Worm (Caenorhabditis elegans): Measurements from ENCODE around the gene nol-6.

The nol-6 gene

DNA sequence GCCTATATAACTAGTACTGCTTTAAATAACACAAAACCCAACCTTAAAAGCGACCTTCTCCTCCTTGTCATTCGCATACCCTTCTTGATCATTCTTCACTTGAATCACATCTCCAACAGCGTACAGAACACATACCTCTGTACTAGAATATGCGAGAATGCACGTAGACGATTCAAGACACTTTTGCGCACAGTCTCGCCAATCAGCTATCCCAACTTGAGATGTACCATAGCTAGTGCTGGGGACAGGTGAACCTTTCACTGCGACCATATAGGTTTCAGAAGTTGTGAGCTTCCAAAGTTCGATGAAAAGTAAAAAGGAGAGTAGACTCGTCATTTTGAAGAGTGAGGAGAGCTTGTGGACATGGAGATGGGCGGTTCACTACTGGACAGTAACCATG lies 39.6 kb downstream of the nol-6 start, which contains the start of gene F54D12.8:
Gene F54D12.8 (minus strand): TSS at position 336 of the 400 bp plus-strand sequence.
- TF ChIP-seq flt-1 (GFP tag; IDR thresholded peaks at IDR 0.05) (no peak), tab-1 (GFP tag; IDR thresholded peaks at IDR 0.05) (no peak), cog-1 (tag; optimal IDR thresholded peaks at IDR 0.05) (no peak), ztf-29 (GFP tag; IDR thresholded peaks at IDR 0.05) (no peak), T22C8.4 (GFP tag; IDR thresholded peaks at IDR 0.05) (no peak), klf-2 (GFP tag; conservative IDR thresholded peaks at IDR 0.05) (no peak), med-1 (GFP tag; optimal IDR thresholded peaks at IDR 0.05; ENCODE audit: insufficient read depth) (no peak), ztf-23 (GFP tag; IDR thresholded peaks at IDR 0.05) (no peak), ref-1 (GFP tag; conservative IDR thresholded peaks at IDR 0.05) (no peak)

DNA sequence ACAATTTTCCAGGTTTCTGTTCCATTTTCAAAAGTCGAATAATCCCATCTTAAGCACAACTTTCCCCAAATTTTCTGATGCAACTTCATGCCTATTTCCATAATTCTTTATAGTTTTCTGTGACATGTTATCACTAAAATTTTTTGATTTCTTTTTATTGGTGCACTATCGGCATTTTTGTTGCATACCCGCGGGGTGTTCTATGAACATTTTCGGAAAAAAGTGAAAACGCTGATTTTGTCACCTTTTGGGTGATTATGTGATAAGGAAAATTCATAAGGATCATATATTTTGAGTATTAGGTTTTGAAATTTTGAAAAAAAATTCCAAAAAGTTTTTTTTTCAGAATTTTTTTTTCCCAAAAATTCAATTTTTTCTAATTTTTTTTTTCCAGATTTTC lies 50.8 kb downstream of the nol-6 start, which contains the start of gene aat-7:
Gene aat-7 (plus strand): TSS at position 393 of the 400 bp plus-strand sequence.
- TF ChIP-seq T22C8.4 (GFP tag; IDR thresholded peaks at IDR 0.05) (no peak), tab-1 (GFP tag; IDR thresholded peaks at IDR 0.05) (no peak), ref-1 (GFP tag; conservative IDR thresholded peaks at IDR 0.05) (no peak), ztf-29 (GFP tag; IDR thresholded peaks at IDR 0.05) (no peak), med-1 (GFP tag; optimal IDR thresholded peaks at IDR 0.05; ENCODE audit: insufficient read depth) (no peak), cog-1 (tag; optimal IDR thresholded peaks at IDR 0.05) (no peak), flt-1 (GFP tag; IDR thresholded peaks at IDR 0.05) (no peak), ztf-23 (GFP tag; IDR thresholded peaks at IDR 0.05) (no peak), klf-2 (GFP tag; conservative IDR thresholded peaks at IDR 0.05) (no peak)

DNA sequence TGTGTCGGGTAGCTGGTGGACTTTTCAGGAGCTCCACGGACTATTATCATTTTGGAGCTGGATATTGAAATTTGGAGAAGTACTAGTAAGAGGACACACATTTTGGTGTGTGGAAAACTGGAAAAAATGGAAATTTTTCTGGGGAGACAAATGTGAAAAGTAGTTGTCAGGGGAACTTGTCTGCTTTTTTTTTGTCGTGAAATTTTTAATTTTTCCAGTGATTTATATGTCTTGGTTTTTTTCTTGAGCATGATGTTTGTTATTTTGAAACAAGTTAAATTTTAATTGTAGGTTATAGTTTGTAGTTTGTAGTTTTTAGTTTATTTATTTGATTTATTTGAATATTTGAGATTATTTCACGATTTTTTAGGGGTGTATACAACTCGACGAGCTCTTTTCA lies 52.0 kb downstream of the nol-6 start, which contains the start of gene F54D12.7:
Gene F54D12.7 (minus strand): TSS at position 101 of the 400 bp plus-strand sequence.
- TF ChIP-seq ref-1 (GFP tag; conservative IDR thresholded peaks at IDR 0.05), result no peak
- TF ChIP-seq cog-1 (tag; optimal IDR thresholded peaks at IDR 0.05), result no peak
- no peak for TF ChIP-seq ztf-23 (GFP tag; IDR thresholded peaks at IDR 0.05)
- no peak for TF ChIP-seq ztf-29 (GFP tag; IDR thresholded peaks at IDR 0.05)
- no peak for TF ChIP-seq tab-1 (GFP tag; IDR thresholded peaks at IDR 0.05)
- TF ChIP-seq flt-1 (GFP tag; IDR thresholded peaks at IDR 0.05), result no peak
- no peak for TF ChIP-seq T22C8.4 (GFP tag; IDR thresholded peaks at IDR 0.05)
- no peak for TF ChIP-seq klf-2 (GFP tag; conservative IDR thresholded peaks at IDR 0.05)
- TF ChIP-seq med-1 (GFP tag; optimal IDR thresholded peaks at IDR 0.05; ENCODE audit: insufficient read depth), result no peak

DNA sequence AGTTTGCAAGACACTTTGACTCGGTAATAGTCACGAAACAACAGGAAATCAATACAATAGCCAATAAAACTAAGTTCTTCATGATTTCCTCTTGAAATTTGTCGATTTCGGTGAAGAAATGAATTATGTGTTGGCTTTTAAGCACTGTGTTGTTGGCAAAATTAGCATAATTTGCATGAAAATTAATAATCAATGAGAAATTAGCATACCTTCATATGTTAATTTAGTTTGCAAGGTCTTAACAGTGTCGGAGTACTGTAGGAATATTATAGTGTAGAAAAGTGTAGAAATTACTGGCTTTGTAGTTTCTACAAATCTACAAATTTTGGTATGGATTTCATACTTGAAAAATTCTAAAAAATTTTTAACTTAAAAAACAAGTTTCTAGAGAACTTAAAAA lies 55.7 kb downstream of the nol-6 start, which contains the start of gene F54D12.9:
Gene F54D12.9 (minus strand): TSS at position 101 of the 400 bp plus-strand sequence.
- no peak for TF ChIP-seq flt-1 (GFP tag; IDR thresholded peaks at IDR 0.05)
- TF ChIP-seq ref-1 (GFP tag; conservative IDR thresholded peaks at IDR 0.05), result no peak
- TF ChIP-seq med-1 (GFP tag; optimal IDR thresholded peaks at IDR 0.05; ENCODE audit: insufficient read depth), result no peak

DNA sequence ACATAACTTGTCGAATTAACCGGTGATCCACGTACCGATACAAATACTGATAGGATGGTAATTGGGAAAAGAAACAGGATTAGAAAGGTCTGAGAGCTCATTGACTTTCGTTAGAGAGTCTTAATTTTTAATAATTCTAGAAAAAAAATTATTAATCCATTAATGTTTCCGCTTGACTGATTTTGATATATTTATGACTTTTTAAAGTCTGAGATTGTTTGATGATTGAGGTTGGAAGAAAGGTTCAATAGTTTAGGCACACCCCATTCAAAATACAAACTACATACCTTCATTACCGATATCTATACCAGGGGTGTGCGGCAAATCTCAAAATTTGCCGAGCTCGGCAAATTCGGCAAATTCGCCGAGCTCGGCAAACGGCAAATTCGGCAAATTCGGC lies 59.0 kb downstream of the nol-6 start, which contains the start of gene F54D12.10:
Gene F54D12.10 (minus strand): TSS at position 101 of the 400 bp plus-strand sequence.
- TF ChIP-seq flt-1 (GFP tag; IDR thresholded peaks at IDR 0.05) (no peak), cog-1 (tag; optimal IDR thresholded peaks at IDR 0.05) (no peak), med-1 (GFP tag; optimal IDR thresholded peaks at IDR 0.05; ENCODE audit: insufficient read depth) (no peak), tab-1 (GFP tag; IDR thresholded peaks at IDR 0.05) (no peak), klf-2 (GFP tag; conservative IDR thresholded peaks at IDR 0.05) (no peak), ref-1 (GFP tag; conservative IDR thresholded peaks at IDR 0.05) (no peak), ztf-29 (GFP tag; IDR thresholded peaks at IDR 0.05) (no peak), ztf-23 (GFP tag; IDR thresholded peaks at IDR 0.05) (no peak), T22C8.4 (GFP tag; IDR thresholded peaks at IDR 0.05) (no peak)

DNA sequence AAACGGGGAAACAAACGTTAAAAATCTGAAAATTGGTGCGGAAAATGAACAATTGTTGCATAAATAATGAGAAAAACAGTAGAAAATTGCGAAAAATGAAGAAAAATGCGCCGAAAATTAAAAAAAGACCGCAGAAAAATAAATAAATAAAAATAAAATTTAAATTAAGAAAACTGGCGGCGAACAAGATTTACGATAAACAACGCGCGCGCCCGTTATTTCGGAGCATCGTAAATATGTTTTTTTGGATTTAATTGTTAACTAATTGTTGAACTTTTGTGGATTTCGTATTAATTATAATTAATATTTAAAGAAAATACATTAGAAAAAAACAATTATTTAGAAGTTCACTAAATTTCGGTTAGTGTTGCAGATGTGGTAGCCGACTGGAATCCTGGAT lies 60.5 kb downstream of the nol-6 start:
- TF ChIP-seq tab-1 (GFP tag; IDR thresholded peaks at IDR 0.05), result no peak
- no peak for TF ChIP-seq ztf-29 (GFP tag; IDR thresholded peaks at IDR 0.05)
- TF ChIP-seq cog-1 (tag; optimal IDR thresholded peaks at IDR 0.05), result no peak

Measured in whole organism, midembryonic.